Fruit fly (Drosophila melanogaster) S2 (cell line): Measurements from ENCODE around the gene CG4022.

ENCODE experiments used
- CG8478 ChIP-seq: fragments of >200 bp; optimal IDR thresholded peaks from 2 replicates; lab custom pipeline; 2018
- CTCF ChIP-seq, 2 experiments: fragments of >200 bp; optimal IDR thresholded peaks; 2 replicates each; lab custom pipeline; 2018

DNA sequence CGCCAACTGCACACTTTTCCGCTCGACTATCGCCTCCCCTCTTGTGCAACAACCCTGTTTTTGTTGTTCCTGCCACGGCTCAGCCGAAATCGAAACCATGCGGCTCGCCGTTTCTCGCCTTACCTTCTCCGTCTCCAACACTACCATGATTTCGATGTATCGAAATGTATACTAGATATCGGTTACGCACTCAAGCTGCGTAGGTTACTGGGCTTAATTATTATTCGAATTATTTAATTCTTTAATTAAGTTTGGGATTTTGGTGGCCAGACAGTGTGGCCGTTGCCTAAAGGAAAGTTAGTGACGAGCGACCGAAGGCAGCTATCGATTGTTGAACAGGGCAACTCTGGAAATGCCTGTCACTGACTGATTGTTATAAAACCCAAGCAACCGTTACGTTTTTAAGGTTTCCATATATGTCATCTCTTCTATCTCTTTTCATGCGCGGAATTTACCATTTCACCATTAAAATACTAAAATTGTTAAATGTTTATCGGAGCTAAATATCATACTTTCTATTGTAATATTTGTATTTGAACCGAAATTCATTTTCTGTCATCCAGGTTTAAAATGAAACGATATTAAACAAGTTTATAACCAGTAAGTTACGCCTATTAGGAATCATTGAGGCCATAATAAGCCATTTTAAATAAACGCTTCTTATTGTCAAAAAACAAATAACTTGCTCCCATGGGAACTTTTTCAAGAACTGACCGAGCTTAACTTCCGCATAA, 8.3 kb downstream of the CG4022 start, which contains the start of gene eIF4E1:
- TF ChIP-seq CTCF (optimal IDR thresholded peaks at IDR 0.05; lab: Kevin White, UChicago) (peak in 1 of 2 experiments; percentile 12), CG8478 (lab: Kevin White, UChicago) (no peak)
